Fruit fly (Drosophila melanogaster) whole organism: ENCODE measurements around the gene HDAC1.

Source experiments
- CG8478 ChIP-seq: fragments of >200 bp; optimal IDR thresholded peaks from 2 replicates; lab custom pipeline; 2018; ENCODE audit warnings: inconsistent platforms
- Dll ChIP-seq: fragments of >200 bp; optimal IDR thresholded peaks from 2 replicates; lab custom pipeline; 2017
- EcR ChIP-seq, 2 experiments: fragments of >200 bp; optimal IDR thresholded peaks; 2 replicates each; lab custom pipeline; 2017; ENCODE audit warnings: missing biosample characterization in 2 of 2, missing genetic modification characterization in 2 of 2, missing genetic modification reagents in 2 of 2
- pan ChIP-seq: fragments of >200 bp; optimal IDR thresholded peaks from 2 replicates; lab custom pipeline; 2017
- psq ChIP-seq: fragments of >200 bp; optimal IDR thresholded peaks from 2 replicates; lab custom pipeline; 2017
- usp ChIP-seq: fragments of >200 bp; optimal IDR thresholded peaks from 2 replicates; lab custom pipeline; 2017; ENCODE audit warnings: missing biosample characterization, missing genetic modification characterization, mixed read lengths

dm6 chr3L:4613846-4614247, 12.7 kb upstream of the HDAC1 start:
- TF ChIP-seq usp (GFP tag; lab: Kevin White, UChicago): no peak
- no peak for TF ChIP-seq psq
- TF ChIP-seq Dll: no peak
- no peak for TF ChIP-seq EcR (GFP tag; optimal IDR thresholded peaks at IDR 0.05; lab: Kevin White, UChicago)
- no peak for TF ChIP-seq CG8478 (lab: Kevin White, UChicago)
- TF ChIP-seq pan: no peak
